Worm (Caenorhabditis elegans) whole organism, L1 larva: ENCODE measurements around the gene rab-7.

Experiments
- C04F5.9 ChIP-seq: sonication (generic microtip); optimal IDR thresholded peaks from 2 replicates; lab custom pipeline; 2016; ENCODE audit warnings: missing genetic modification characterization, missing compliant biosample characterization
- C34B4.2 ChIP-seq: sonication (generic microtip); optimal IDR thresholded peaks from 2 replicates; lab custom pipeline; 2017; ENCODE audit warnings: mild to moderate bottlenecking, missing genetic modification characterization, missing compliant biosample characterization
- F16B12.6 ChIP-seq: fragments of 150-350 bp; optimal IDR thresholded peaks from 2 replicates; lab custom pipeline; 2014; ENCODE audit warnings: missing biosample characterization, missing genetic modification characterization
- Y116A8C.19 ChIP-seq: sonication (generic microtip); optimal IDR thresholded peaks from 2 replicates; lab custom pipeline; 2016; ENCODE audit warnings: missing compliant biosample characterization, missing genetic modification characterization, borderline replicate concordance
- alr-1 ChIP-seq: fragments of 200-800 bp; sonication (Bioruptor generic); optimal IDR thresholded peaks from 2 replicates; lab custom pipeline; 2018; ENCODE audit warnings: borderline replicate concordance, mild to moderate bottlenecking, missing genetic modification characterization, missing compliant biosample characterization
- blmp-1 ChIP-seq: fragments of 150-350 bp; optimal IDR thresholded peaks from 2 replicates; lab custom pipeline; 2014; ENCODE audit warnings: missing biosample characterization, missing genetic modification characterization
- ceh-63 ChIP-seq: fragments of 200-800 bp; sonication (Bioruptor generic); optimal IDR thresholded peaks from 2 replicates; lab custom pipeline; 2018; ENCODE audit warnings: mild to moderate bottlenecking, missing genetic modification characterization, missing compliant biosample characterization
- ceh-8 ChIP-seq: fragments of 200-800 bp; sonication (Bioruptor generic); optimal IDR thresholded peaks from 2 replicates; lab custom pipeline; 2018; ENCODE audit warnings: mild to moderate bottlenecking, missing genetic modification characterization, moderate library complexity, missing compliant biosample characterization
- ceh-82 ChIP-seq, 3 experiments: fragments of 150-350 bp in 1 of 3; sonication (generic microtip) in 2 of 3; optimal IDR thresholded peaks; 2 replicates each; lab custom pipeline; 2014 to 2017; ENCODE audit warnings: missing biosample characterization in 3 of 3, missing genetic modification characterization in 3 of 3
- ceh-88 ChIP-seq: fragments of 200-800 bp; sonication (Bioruptor generic); IDR thresholded peaks from 2 replicates; pipeline ENCODE4 v1.3.6; 2022; ENCODE audit warnings: missing genetic modification characterization, missing compliant biosample characterization
- ceh-90 ChIP-seq: sonication (generic microtip); optimal IDR thresholded peaks from 2 replicates; lab custom pipeline; 2016; ENCODE audit warnings: missing genetic modification characterization, missing compliant biosample characterization
- dpl-1 ChIP-seq, 3 experiments: fragments of 150-350 bp in 2 of 3; sonication (generic microtip) in 1 of 3; optimal IDR thresholded peaks; 2 replicates each; lab custom pipeline; 2014 to 2017; ENCODE audit warnings: missing biosample characterization in 3 of 3, missing genetic modification characterization in 3 of 3, missing genetic modification reagents in 3 of 3
- dsc-1 ChIP-seq: sonication (generic microtip); optimal IDR thresholded peaks from 2 replicates; lab custom pipeline; 2016; ENCODE audit warnings: mild to moderate bottlenecking, missing genetic modification characterization, missing compliant biosample characterization
- egl-13 ChIP-seq: sonication (generic microtip); optimal IDR thresholded peaks from 2 replicates; lab custom pipeline; 2016; ENCODE audit warnings: missing genotype, missing genetic modification reagents, missing genetic modification characterization, missing compliant biosample characterization
- egl-27 ChIP-seq, 2 experiments: fragments of 150-350 bp in 1 of 2; sonication (generic microtip); optimal IDR thresholded peaks; 3 replicates each; lab custom pipeline; 2017 to 2018; ENCODE audit warnings: missing biosample characterization in 2 of 2, missing genetic modification characterization in 2 of 2, missing genetic modification reagents in 2 of 2
- elt-2 ChIP-seq: sonication (generic microtip); optimal IDR thresholded peaks from 2 replicates; lab custom pipeline; 2016; ENCODE audit warnings: missing genetic modification characterization, mild to moderate bottlenecking, inconsistent platforms, missing compliant biosample characterization, missing genetic modification reagents
- elt-3 ChIP-seq, 6 experiments: fragments of 150-350 bp in 1 of 6; sonication (generic microtip); optimal IDR thresholded peaks; 2 replicates each; lab custom pipeline; 2017 to 2018; ENCODE audit warnings: missing biosample characterization in 6 of 6, missing genetic modification characterization in 6 of 6, inconsistent platforms in 1 of 6
- fkh-10 ChIP-seq: sonication (generic microtip); optimal IDR thresholded peaks from 2 replicates; lab custom pipeline; 2017; ENCODE audit warnings: missing biosample characterization, missing genetic modification reagents, missing genetic modification characterization
- fkh-4 ChIP-seq: sonication (generic microtip); optimal IDR thresholded peaks from 2 replicates; lab custom pipeline; 2016; ENCODE audit warnings: missing compliant biosample characterization, missing genetic modification characterization, borderline replicate concordance
- hlh-17 ChIP-seq: fragments of 200-800 bp; sonication (Bioruptor generic); optimal IDR thresholded peaks from 2 replicates; lab custom pipeline; 2018; ENCODE audit warnings: missing genetic modification characterization, mild to moderate bottlenecking, missing compliant biosample characterization, moderate library complexity, borderline replicate concordance
- hlh-4 ChIP-seq: sonication (generic microtip); optimal IDR thresholded peaks from 2 replicates; lab custom pipeline; 2016; ENCODE audit warnings: mild to moderate bottlenecking, missing genetic modification characterization, missing compliant biosample characterization
- hpl-2 ChIP-seq: fragments of 150-350 bp; optimal IDR thresholded peaks from 2 replicates; lab custom pipeline; 2014; ENCODE audit warnings: missing biosample characterization, missing genetic modification reagents, missing genetic modification characterization
- irx-1 ChIP-seq: sonication (generic microtip); optimal IDR thresholded peaks from 2 replicates; lab custom pipeline; 2016; ENCODE audit warnings: missing genetic modification characterization, missing compliant biosample characterization
- isw-1 ChIP-seq: fragments of 200-800 bp; sonication (Bioruptor generic); IDR thresholded peaks from 2 replicates; pipeline ENCODE4 v1.3.6; 2022; ENCODE audit warnings: missing genetic modification characterization, missing compliant biosample characterization
- jun-1 ChIP-seq: fragments of 150-350 bp; optimal IDR thresholded peaks from 2 replicates; lab custom pipeline; 2014; ENCODE audit warnings: missing biosample characterization, missing genetic modification reagents, missing genetic modification characterization
- lin-13 ChIP-seq: fragments of 150-350 bp; optimal IDR thresholded peaks from 2 replicates; lab custom pipeline; 2014; ENCODE audit warnings: missing biosample characterization, missing genetic modification reagents, missing genetic modification characterization
- lin-14 ChIP-seq: fragments of 200-800 bp; sonication (Bioruptor generic); optimal IDR thresholded peaks from 2 replicates; lab custom pipeline; 2018; ENCODE audit warnings: mild to moderate bottlenecking, missing genetic modification characterization, moderate library complexity, missing compliant biosample characterization
- lsy-2 ChIP-seq, 2 experiments: fragments of 150-350 bp; optimal IDR thresholded peaks; 2 replicates each; lab custom pipeline; 2014; ENCODE audit warnings: missing biosample characterization in 2 of 2, missing genetic modification characterization in 2 of 2
- mef-2 ChIP-seq: fragments of 150-350 bp; optimal IDR thresholded peaks from 2 replicates; lab custom pipeline; 2014; ENCODE audit warnings: missing biosample characterization, missing genetic modification characterization
- mep-1 ChIP-seq: fragments of 150-350 bp; optimal IDR thresholded peaks from 2 replicates; lab custom pipeline; 2014; ENCODE audit warnings: missing biosample characterization, missing genetic modification characterization
- nhr-11 ChIP-seq: fragments of 150-350 bp; optimal IDR thresholded peaks from 2 replicates; lab custom pipeline; 2014; ENCODE audit warnings: missing biosample characterization, missing genetic modification characterization
- nhr-19 ChIP-seq: fragments of 200-800 bp; sonication (Bioruptor generic); conservative IDR thresholded peaks from 2 replicates; pipeline ENCODE4 v1.3.6; 2022; ENCODE audit warnings: missing genetic modification characterization, missing compliant biosample characterization
- nhr-20 ChIP-seq: sonication (generic microtip); optimal IDR thresholded peaks from 2 replicates; lab custom pipeline; 2016; ENCODE audit warnings: mild to moderate bottlenecking, missing genetic modification characterization, missing compliant biosample characterization
- nhr-237 ChIP-seq: fragments of 150-350 bp; optimal IDR thresholded peaks from 2 replicates; lab custom pipeline; 2014; ENCODE audit warnings: missing biosample characterization, missing genetic modification characterization
- nhr-76 ChIP-seq: sonication (generic microtip); optimal IDR thresholded peaks from 2 replicates; lab custom pipeline; 2017; ENCODE audit warnings: missing biosample characterization, missing genetic modification characterization
- nhr-84 ChIP-seq: sonication (generic microtip); optimal IDR thresholded peaks from 2 replicates; lab custom pipeline; 2017; ENCODE audit warnings: missing biosample characterization, missing genetic modification characterization
- nhr-85 ChIP-seq: sonication (generic microtip); peaks from one replicate; lab custom pipeline; 2016; ENCODE audit warnings: missing genetic modification characterization, inconsistent platforms, missing compliant biosample characterization
- nhr-90 ChIP-seq: sonication (generic microtip); optimal IDR thresholded peaks from 2 replicates; lab custom pipeline; 2016; ENCODE audit warnings: mild to moderate bottlenecking, missing genetic modification characterization, missing compliant biosample characterization; ENCODE audit not compliant: poor library complexity
- pag-3 ChIP-seq: sonication (generic microtip); optimal IDR thresholded peaks from 2 replicates; lab custom pipeline; 2017; ENCODE audit warnings: missing genetic modification characterization, mild to moderate bottlenecking, missing compliant biosample characterization, antibody characterized with exemption, borderline replicate concordance; ENCODE audit not compliant: insufficient read depth
- pqm-1 ChIP-seq: sonication (generic microtip); optimal IDR thresholded peaks from 3 replicates; lab custom pipeline; 2017; ENCODE audit warnings: missing biosample characterization, missing genetic modification characterization
- skn-1 ChIP-seq: fragments of 150-350 bp; optimal IDR thresholded peaks from 2 replicates; lab custom pipeline; 2014; ENCODE audit warnings: missing biosample characterization, missing genetic modification characterization
- snu-23 ChIP-seq: sonication (generic microtip); optimal IDR thresholded peaks from 2 replicates; lab custom pipeline; 2016; ENCODE audit warnings: missing genetic modification characterization, missing compliant biosample characterization
- sox-4 ChIP-seq: sonication (generic microtip); optimal IDR thresholded peaks from 2 replicates; lab custom pipeline; 2016; ENCODE audit warnings: missing genetic modification characterization, missing compliant biosample characterization
- tbx-2 ChIP-seq: sonication (generic microtip); optimal IDR thresholded peaks from 2 replicates; lab custom pipeline; 2016; ENCODE audit warnings: missing genetic modification characterization, missing compliant biosample characterization
- tlp-1 ChIP-seq: fragments of 150-350 bp; optimal IDR thresholded peaks from 2 replicates; lab custom pipeline; 2014; ENCODE audit warnings: missing biosample characterization, missing genetic modification characterization
- unc-130 ChIP-seq: fragments of 150-350 bp; optimal IDR thresholded peaks from 2 replicates; lab custom pipeline; 2017; ENCODE audit warnings: missing biosample characterization, missing genetic modification characterization, inconsistent platforms
- unc-30 ChIP-seq: sonication (generic microtip); optimal IDR thresholded peaks from 2 replicates; lab custom pipeline; 2017; ENCODE audit warnings: missing biosample characterization, missing genetic modification characterization
- unc-62 ChIP-seq: fragments of 150-350 bp; optimal IDR thresholded peaks from 2 replicates; lab custom pipeline; 2014; ENCODE audit warnings: missing biosample characterization, missing genetic modification reagents, missing genetic modification characterization
- unc-98 ChIP-seq: fragments of 200-800 bp; sonication (Bioruptor generic); IDR thresholded peaks from 2 replicates; pipeline ENCODE4 v1.3.6; 2022; ENCODE audit warnings: missing genetic modification characterization, missing compliant biosample characterization
- zag-1 ChIP-seq: fragments of 150-350 bp; optimal IDR thresholded peaks from 2 replicates; lab custom pipeline; 2014; ENCODE audit warnings: missing biosample characterization, missing genetic modification characterization
- zip-4 ChIP-seq: fragments of 200-800 bp; sonication (Bioruptor generic); optimal IDR thresholded peaks from 2 replicates; lab custom pipeline; 2018; ENCODE audit warnings: mild to moderate bottlenecking, missing genetic modification characterization, moderate library complexity, missing compliant biosample characterization
- ztf-4 ChIP-seq: fragments of 150-350 bp; optimal IDR thresholded peaks from 2 replicates; lab custom pipeline; 2014; ENCODE audit warnings: missing biosample characterization, missing genetic modification characterization

rab-7 gene

ce11 chrII:11960596-11961217, 6.0 kb downstream of the rab-7 start (continued):
- no peak for TF ChIP-seq pag-3 (tag; lab: Kevin White, UChicago)
- TF ChIP-seq ceh-8 (GFP tag; lab: Kevin White, UChicago) = peak; percentile 85
- no peak for TF ChIP-seq egl-27 (tag; optimal IDR thresholded peaks at IDR 0.05; lab: Kevin White, UChicago)
- no peak for TF ChIP-seq alr-1 (tag; lab: Kevin White, UChicago)
- peak; percentile 45 for TF ChIP-seq F16B12.6 (tag; lab: Kevin White, UChicago)
- peak in 2 of 6 experiments; percentile 5 to 21 for TF ChIP-seq elt-3 (tag; optimal IDR thresholded peaks at IDR 0.05; lab: Kevin White, UChicago)
- TF ChIP-seq hlh-17 (GFP tag; lab: Kevin White, UChicago) = no peak
- peak; percentile 45; the same call in 1 of the 2 replicates for TF ChIP-seq ceh-88 (GFP tag; lab: Robert Waterston, UW)
- TF ChIP-seq lsy-2 (tag; optimal IDR thresholded peaks at IDR 0.05; lab: Kevin White, UChicago) = peak; percentile 53 to 59
- TF ChIP-seq mep-1 (tag; lab: Kevin White, UChicago) = peak; percentile 69
- TF ChIP-seq nhr-85 (tag; lab: Kevin White, UChicago) = peak; percentile 68
- no peak for TF ChIP-seq nhr-76 (tag; lab: Kevin White, UChicago)
- no peak for TF ChIP-seq isw-1
- TF ChIP-seq dpl-1 (GFP tag; optimal IDR thresholded peaks at IDR 0.05; lab: Kevin White, UChicago) = peak; percentile 1 to 17 (median 3)
- TF ChIP-seq unc-62 (GFP tag; lab: Kevin White, UChicago) = no peak
- peak; percentile 71 for TF ChIP-seq nhr-90 (tag; lab: Kevin White, UChicago)
- TF ChIP-seq egl-13 (tag; lab: Kevin White, UChicago) = peak; percentile 76
- no peak for TF ChIP-seq nhr-11 (tag; lab: Kevin White, UChicago)
- TF ChIP-seq hlh-4 (tag; lab: Kevin White, UChicago) = no peak
- TF ChIP-seq Y116A8C.19 = no peak
- TF ChIP-seq nhr-237 (tag; lab: Kevin White, UChicago) = no peak
- TF ChIP-seq unc-98 (GFP tag; lab: Robert Waterston, UW) = 0 out of 2 replicates have a peak, but pooled peaks have one; percentile 21
- TF ChIP-seq fkh-10 = peak; percentile 25
- TF ChIP-seq blmp-1 = no peak
- peak; percentile 60 for TF ChIP-seq unc-130 (tag; lab: Kevin White, UChicago)
- peak; percentile 20 for TF ChIP-seq C04F5.9 (tag; lab: Kevin White, UChicago)
- TF ChIP-seq hpl-2 = no peak
- peak; percentile 56 for TF ChIP-seq skn-1 (tag; lab: Kevin White, UChicago)
- peak; percentile 56 for TF ChIP-seq nhr-20
- no peak for TF ChIP-seq ztf-4 (tag; lab: Kevin White, UChicago)
- no peak for TF ChIP-seq C34B4.2
- peak; percentile 77 for TF ChIP-seq nhr-19
- peak; percentile 65 for TF ChIP-seq irx-1 (tag; lab: Kevin White, UChicago)
- TF ChIP-seq ceh-90 (tag; lab: Kevin White, UChicago) = peak; percentile 10
- TF ChIP-seq zip-4 = peak; percentile 42
- no peak for TF ChIP-seq ceh-63
- TF ChIP-seq snu-23 (GFP tag; lab: Kevin White, UChicago) = peak; percentile 73
- TF ChIP-seq zag-1 (tag; lab: Kevin White, UChicago) = no peak
- TF ChIP-seq elt-2 = peak; percentile 5
- TF ChIP-seq lin-13 (GFP tag; lab: Kevin White, UChicago) = no peak
- peak; percentile 64 for TF ChIP-seq jun-1
- no peak for TF ChIP-seq unc-30 (tag; lab: Kevin White, UChicago)
- TF ChIP-seq tbx-2 = peak; percentile 65
- no peak for TF ChIP-seq fkh-4 (tag; lab: Kevin White, UChicago)
- TF ChIP-seq nhr-84 = no peak
- peak; percentile 65 to 76 (median 68) for TF ChIP-seq ceh-82 (tag; optimal IDR thresholded peaks at IDR 0.05; lab: Kevin White, UChicago)
- TF ChIP-seq sox-4 (tag; lab: Kevin White, UChicago) = peak; percentile 27
- TF ChIP-seq mef-2 (tag; lab: Kevin White, UChicago) = peak; percentile 14
- peak; percentile 81 for TF ChIP-seq dsc-1 (tag; lab: Kevin White, UChicago)
- no peak for TF ChIP-seq tlp-1
- TF ChIP-seq pqm-1 (tag; lab: Kevin White, UChicago) = no peak
- peak; percentile 66 for TF ChIP-seq lin-14 (GFP tag; lab: Kevin White, UChicago)
